Worm (Caenorhabditis elegans): ENCODE data around the gene grd-5.

DNA sequence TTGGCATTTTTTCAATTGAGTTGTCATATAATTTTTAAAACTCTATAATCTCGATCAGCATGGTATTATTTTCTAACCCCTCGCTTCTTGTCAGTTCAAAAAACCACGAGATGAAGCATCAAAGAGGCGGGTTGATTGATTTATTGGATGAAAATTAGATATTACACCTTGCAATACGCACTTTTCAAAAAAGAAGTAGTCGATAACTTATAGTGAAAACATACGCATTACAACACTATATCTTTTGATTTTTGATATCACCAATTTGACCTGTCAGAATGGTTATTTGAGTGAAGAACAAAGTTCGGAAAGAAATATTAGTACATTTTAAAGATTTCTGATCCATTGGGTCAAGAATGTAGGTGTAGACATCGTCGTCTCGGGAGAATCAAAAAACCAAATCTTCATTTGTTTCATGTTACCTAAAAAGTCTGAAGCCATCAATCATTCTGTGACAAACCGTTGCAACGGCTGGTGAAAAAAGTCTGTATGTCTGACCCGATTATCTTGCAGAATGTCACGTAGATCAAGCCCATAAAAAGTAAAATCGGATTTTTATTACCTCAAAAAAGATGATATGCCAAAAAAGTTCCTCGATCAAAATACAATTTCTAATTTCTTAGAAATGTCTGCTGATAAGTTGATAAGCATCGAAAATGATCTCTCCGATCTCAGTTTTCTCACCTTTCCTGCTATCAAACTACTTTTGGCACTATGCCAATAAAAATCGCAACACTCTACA lies 34.4 kb downstream of the grd-5 start:
- peak; percentile 57 for TF ChIP-seq mab-5 (tag; optimal IDR thresholded peaks at IDR 0.05)
- TF ChIP-seq nhr-12 (tag; optimal IDR thresholded peaks at IDR 0.05): no peak
- no peak for TF ChIP-seq snpc-4 (tag; optimal IDR thresholded peaks at IDR 0.05)
- no peak for TF ChIP-seq aly-2 (tag; optimal IDR thresholded peaks at IDR 0.05)
- TF ChIP-seq elt-3 (tag; optimal IDR thresholded peaks at IDR 0.05): no peak
- no peak for TF ChIP-seq ztf-11 (tag; optimal IDR thresholded peaks at IDR 0.05)
- TF ChIP-seq lin-39 (tag; optimal IDR thresholded peaks at IDR 0.05): no peak
- no peak for TF ChIP-seq dmd-4 (tag; optimal IDR thresholded peaks at IDR 0.05)
- TF ChIP-seq skn-1 (tag; optimal IDR thresholded peaks at IDR 0.05): no peak
- peak; percentile 5 for TF ChIP-seq nhr-6 (tag; optimal IDR thresholded peaks at IDR 0.05)
- peak; percentile 10 for TF ChIP-seq egl-27 (tag; optimal IDR thresholded peaks at IDR 0.05)

Measured in whole organism, L2 larva.